Worm (Caenorhabditis elegans): ENCODE data around the gene sfxn-2.

ce11 chrX:7913830-7914229, 44.3 kb downstream of the sfxn-2 start, which contains the start of gene C39D10.7:
- TF ChIP-seq snpc-4 (tag; optimal IDR thresholded peaks at IDR 0.05) (no peak), mml-1 (tag; optimal IDR thresholded peaks at IDR 0.05) (no peak), lin-39 (tag; optimal IDR thresholded peaks at IDR 0.05) (no peak)
